Worm (Caenorhabditis elegans) whole organism, early embryonic: Measurements from ENCODE around the gene dat-1.

Source experiments
- F13C5.2 ChIP-seq: sonication (generic microtip); optimal IDR thresholded peaks from 2 replicates; lab custom pipeline; 2017; ENCODE audit warnings: mild to moderate bottlenecking, missing genetic modification characterization, inconsistent platforms, missing compliant biosample characterization
- aly-1 ChIP-seq: sonication (generic microtip); optimal IDR thresholded peaks from 2 replicates; lab custom pipeline; 2016; ENCODE audit warnings: missing genetic modification characterization, missing compliant biosample characterization
- ama-1 ChIP-seq: fragments of 150-350 bp; optimal IDR thresholded peaks from 2 replicates; lab custom pipeline; 2014
- ceh-13 ChIP-seq: fragments of 200-800 bp; sonication (Bioruptor generic); optimal IDR thresholded peaks from 2 replicates; lab custom pipeline; 2018; ENCODE audit warnings: mild to moderate bottlenecking, missing genetic modification characterization, missing compliant biosample characterization
- ceh-36 ChIP-seq: sonication (generic microtip); optimal IDR thresholded peaks from 2 replicates; lab custom pipeline; 2016; ENCODE audit warnings: missing genetic modification characterization, inconsistent platforms, missing compliant biosample characterization
- flt-1 ChIP-seq: fragments of 200-800 bp; sonication (Bioruptor generic); IDR thresholded peaks from 2 replicates; pipeline ENCODE4 v1.3.6; 2022; ENCODE audit warnings: missing genetic modification characterization, missing compliant biosample characterization
- hmbx-1 ChIP-seq: sonication (generic microtip); optimal IDR thresholded peaks from 2 replicates; lab custom pipeline; 2016; ENCODE audit warnings: mild to moderate bottlenecking, missing genetic modification characterization, missing compliant biosample characterization
- hmg-4 ChIP-seq: fragments of 200-800 bp; sonication (Bioruptor generic); optimal IDR thresholded peaks from 2 replicates; lab custom pipeline; 2018; ENCODE audit warnings: mild to moderate bottlenecking, missing genetic modification characterization, missing compliant biosample characterization
- pes-1 ChIP-seq: fragments of 200-800 bp; sonication (Bioruptor generic); IDR thresholded peaks from 2 replicates; pipeline ENCODE4 v1.3.6; 2022; ENCODE audit warnings: missing genetic modification reagents, missing genetic modification characterization, missing compliant biosample characterization
- scrt-1 ChIP-seq: fragments of 200-800 bp; sonication (Bioruptor generic); IDR thresholded peaks from 2 replicates; pipeline ENCODE4 v1.3.6; 2022; ENCODE audit warnings: missing genetic modification characterization, missing compliant biosample characterization
- sea-1 ChIP-seq: fragments of 200-800 bp; sonication (Bioruptor generic); conservative IDR thresholded peaks from 2 replicates; pipeline ENCODE4 v1.3.6; 2022; ENCODE audit warnings: missing genetic modification characterization, missing compliant biosample characterization
- tbx-37 ChIP-seq: fragments of 200-800 bp; sonication (Bioruptor generic); conservative IDR thresholded peaks from 2 replicates; pipeline ENCODE4 v1.3.6; 2022; ENCODE audit warnings: missing genetic modification reagents, missing genetic modification characterization, missing compliant biosample characterization
- tra-4 ChIP-seq: sonication (generic microtip); optimal IDR thresholded peaks from 2 replicates; lab custom pipeline; 2017; ENCODE audit warnings: missing genetic modification characterization, missing compliant biosample characterization

- TF ChIP-seq ceh-13 (GFP tag; lab: Kevin White, UChicago) (no peak), tra-4 (tag; lab: Kevin White, UChicago) (no peak), pes-1 (GFP tag; lab: Robert Waterston, UW) (no peak), hmbx-1 (tag; lab: Kevin White, UChicago) (no peak), flt-1 (GFP tag; lab: Robert Waterston, UW) (no peak), sea-1 (GFP tag; lab: Robert Waterston, UW) (no peak), ceh-36 (tag; lab: Kevin White, UChicago) (no peak), ama-1 (no peak), hmg-4 (GFP tag; lab: Kevin White, UChicago) (no peak), tbx-37 (GFP tag; lab: Robert Waterston, UW) (no peak), aly-1 (tag; lab: Kevin White, UChicago) (no peak), scrt-1 (GFP tag; lab: Robert Waterston, UW) (no peak), F13C5.2 (no peak)
Observed at ce11 chrIII:9199605-9200004, 43.2 kb upstream of the dat-1 start, which contains the start of gene ZC84.6.
